Worm (Caenorhabditis elegans) whole organism, midembryonic: Measurements from ENCODE around the gene C42D8.1.

Experiments
- T22C8.4 ChIP-seq: fragments of 200-800 bp; sonication (Bioruptor generic); IDR thresholded peaks from 2 replicates; pipeline ENCODE4 v1.3.6; 2022; ENCODE audit warnings: missing genetic modification characterization, missing compliant biosample characterization
- cog-1 ChIP-seq: sonication (generic microtip); optimal IDR thresholded peaks from 2 replicates; lab custom pipeline; 2016; ENCODE audit warnings: missing genetic modification characterization, missing compliant biosample characterization
- flt-1 ChIP-seq: fragments of 200-800 bp; sonication (Bioruptor generic); IDR thresholded peaks from 2 replicates; pipeline ENCODE4 v1.3.6; 2022; ENCODE audit warnings: missing genetic modification characterization, missing compliant biosample characterization
- klf-2 ChIP-seq: fragments of 200-800 bp; sonication (Bioruptor generic); conservative IDR thresholded peaks from 2 replicates; pipeline ENCODE4 v1.3.6; 2022; ENCODE audit warnings: missing genetic modification reagents, missing genetic modification characterization, missing compliant biosample characterization
- med-1 ChIP-seq: sonication (generic microtip); optimal IDR thresholded peaks from 2 replicates; lab custom pipeline; 2017; ENCODE audit warnings: missing genetic modification characterization, mild to moderate bottlenecking, missing compliant biosample characterization, antibody characterized with exemption, missing genetic modification reagents; ENCODE audit not compliant: insufficient read depth
- ref-1 ChIP-seq: fragments of 200-800 bp; sonication (Bioruptor generic); conservative IDR thresholded peaks from 2 replicates; pipeline ENCODE4 v1.3.6; 2022; ENCODE audit warnings: missing genetic modification reagents, missing genetic modification characterization, missing compliant biosample characterization
- tab-1 ChIP-seq: fragments of 200-800 bp; sonication (Bioruptor generic); IDR thresholded peaks from 2 replicates; pipeline ENCODE4 v1.3.6; 2022; ENCODE audit warnings: missing genetic modification characterization, missing compliant biosample characterization
- ztf-23 ChIP-seq: fragments of 200-800 bp; sonication (Bioruptor generic); IDR thresholded peaks from 2 replicates; pipeline ENCODE4 v1.3.6; 2022; ENCODE audit warnings: missing genetic modification reagents, missing genetic modification characterization, missing compliant biosample characterization
- ztf-29 ChIP-seq: fragments of 200-800 bp; sonication (Bioruptor generic); IDR thresholded peaks from 2 replicates; pipeline ENCODE4 v1.3.6; 2022; ENCODE audit warnings: missing genetic modification reagents, missing genetic modification characterization, missing compliant biosample characterization

C42D8.1 gene

ce11 chrX:5096967-5097366, 12.3 kb upstream of the C42D8.1 start, which contains the start of gene acn-1:
Gene acn-1, minus strand, starts transcription at chrX:5097067.
- TF ChIP-seq cog-1 (tag; lab: Kevin White, UChicago), result no peak
- TF ChIP-seq T22C8.4, result no peak
- TF ChIP-seq flt-1 (GFP tag; lab: Robert Waterston, UW), result no peak
- TF ChIP-seq ref-1 (GFP tag; lab: Robert Waterston, UW), result no peak
- no peak for TF ChIP-seq med-1 (GFP tag; lab: Kevin White, UChicago)
- no peak for TF ChIP-seq ztf-23 (GFP tag; lab: Robert Waterston, UW)
- no peak for TF ChIP-seq klf-2 (GFP tag; lab: Robert Waterston, UW)
- no peak for TF ChIP-seq ztf-29 (GFP tag; lab: Robert Waterston, UW)
- no peak for TF ChIP-seq tab-1 (GFP tag; lab: Robert Waterston, UW)

- TF ChIP-seq T22C8.4 (no peak), ref-1 (GFP tag; lab: Robert Waterston, UW) (no peak), ztf-29 (GFP tag; lab: Robert Waterston, UW) (no peak), flt-1 (GFP tag; lab: Robert Waterston, UW) (no peak), cog-1 (tag; lab: Kevin White, UChicago) (no peak), ztf-23 (GFP tag; lab: Robert Waterston, UW) (no peak)
Observed at ce11 chrX:5098935-5099334, 10.4 kb upstream of the C42D8.1 start.

- TF ChIP-seq tab-1 (GFP tag; lab: Robert Waterston, UW), result no peak
- TF ChIP-seq ztf-23 (GFP tag; lab: Robert Waterston, UW), result no peak
- TF ChIP-seq flt-1 (GFP tag; lab: Robert Waterston, UW), result no peak
- no peak for TF ChIP-seq T22C8.4
- no peak for TF ChIP-seq klf-2 (GFP tag; lab: Robert Waterston, UW)
- no peak for TF ChIP-seq ref-1 (GFP tag; lab: Robert Waterston, UW)
- TF ChIP-seq cog-1 (tag; lab: Kevin White, UChicago), result no peak
- no peak for TF ChIP-seq med-1 (GFP tag; lab: Kevin White, UChicago)
- no peak for TF ChIP-seq ztf-29 (GFP tag; lab: Robert Waterston, UW)
Observed at ce11 chrX:5100738-5101379, 8.4 kb upstream of the C42D8.1 start, which contains the start of gene vit-2. Gene vit-2, plus strand, starts transcription at chrX:5101042.

ce11 chrX:5102338-5102737, 7.0 kb upstream of the C42D8.1 start:
- no peak for TF ChIP-seq T22C8.4
- TF ChIP-seq tab-1 (GFP tag; lab: Robert Waterston, UW), result no peak
- no peak for TF ChIP-seq ztf-29 (GFP tag; lab: Robert Waterston, UW)
- no peak for TF ChIP-seq med-1 (GFP tag; lab: Kevin White, UChicago)
- no peak for TF ChIP-seq flt-1 (GFP tag; lab: Robert Waterston, UW)
- no peak for TF ChIP-seq klf-2 (GFP tag; lab: Robert Waterston, UW)
- no peak for TF ChIP-seq cog-1 (tag; lab: Kevin White, UChicago)
- no peak for TF ChIP-seq ztf-23 (GFP tag; lab: Robert Waterston, UW)
- no peak for TF ChIP-seq ref-1 (GFP tag; lab: Robert Waterston, UW)

ce11 chrX:5103422-5103821, 5.9 kb upstream of the C42D8.1 start:
- TF ChIP-seq ztf-29 (GFP tag; lab: Robert Waterston, UW), result no peak
- TF ChIP-seq tab-1 (GFP tag; lab: Robert Waterston, UW), result no peak
- no peak for TF ChIP-seq cog-1 (tag; lab: Kevin White, UChicago)

- TF ChIP-seq flt-1 (GFP tag; lab: Robert Waterston, UW) (no peak), T22C8.4 (no peak), cog-1 (tag; lab: Kevin White, UChicago) (no peak), med-1 (GFP tag; lab: Kevin White, UChicago) (no peak), tab-1 (GFP tag; lab: Robert Waterston, UW) (no peak), ztf-23 (GFP tag; lab: Robert Waterston, UW) (no peak), ztf-29 (GFP tag; lab: Robert Waterston, UW) (no peak), klf-2 (GFP tag; lab: Robert Waterston, UW) (no peak)
Observed at ce11 chrX:5105703-5106102, 3.6 kb upstream of the C42D8.1 start.

- no peak for TF ChIP-seq flt-1 (GFP tag; lab: Robert Waterston, UW)
- no peak for TF ChIP-seq ref-1 (GFP tag; lab: Robert Waterston, UW)
- TF ChIP-seq T22C8.4, result no peak
- TF ChIP-seq klf-2 (GFP tag; lab: Robert Waterston, UW), result no peak
- no peak for TF ChIP-seq ztf-23 (GFP tag; lab: Robert Waterston, UW)
- TF ChIP-seq ztf-29 (GFP tag; lab: Robert Waterston, UW), result no peak
- no peak for TF ChIP-seq tab-1 (GFP tag; lab: Robert Waterston, UW)
- no peak for TF ChIP-seq cog-1 (tag; lab: Kevin White, UChicago)
- TF ChIP-seq med-1 (GFP tag; lab: Kevin White, UChicago), result no peak
Observed at ce11 chrX:5106187-5106694, 3.1 kb upstream of the C42D8.1 start.

- TF ChIP-seq med-1 (GFP tag; lab: Kevin White, UChicago) (no peak), tab-1 (GFP tag; lab: Robert Waterston, UW) (no peak), cog-1 (tag; lab: Kevin White, UChicago) (no peak), ztf-23 (GFP tag; lab: Robert Waterston, UW) (no peak), ztf-29 (GFP tag; lab: Robert Waterston, UW) (no peak), klf-2 (GFP tag; lab: Robert Waterston, UW) (no peak), flt-1 (GFP tag; lab: Robert Waterston, UW) (no peak), T22C8.4 (no peak)
Observed at ce11 chrX:5106942-5107341, 2.4 kb upstream of the C42D8.1 start, which contains the start of gene C42D8.9. Gene C42D8.9, minus strand, starts transcription at chrX:5107042.

- no peak for TF ChIP-seq T22C8.4
Observed at ce11 chrX:5111894-5112293, 2.6 kb downstream of the C42D8.1 start.
